Worm (Caenorhabditis elegans) whole organism, L1 larva: ENCODE results near the gene ZC518.8.

ENCODE experiments used
- ceh-82 ChIP-seq, 3 experiments: fragments of 150-350 bp in 1 of 3; sonication (generic microtip) in 2 of 3; optimal IDR thresholded peaks; 2 replicates each; lab custom pipeline; 2014 to 2017; ENCODE audit warnings: missing biosample characterization in 3 of 3, missing genetic modification characterization in 3 of 3
- elt-2 ChIP-seq: sonication (generic microtip); optimal IDR thresholded peaks from 2 replicates; lab custom pipeline; 2016; ENCODE audit warnings: missing genetic modification characterization, mild to moderate bottlenecking, inconsistent platforms, missing compliant biosample characterization, missing genetic modification reagents
- elt-3 ChIP-seq, 6 experiments: fragments of 150-350 bp in 1 of 6; sonication (generic microtip); optimal IDR thresholded peaks; 2 replicates each; lab custom pipeline; 2017 to 2018; ENCODE audit warnings: missing biosample characterization in 6 of 6, missing genetic modification characterization in 6 of 6, inconsistent platforms in 1 of 6
- sup-37 ChIP-seq: fragments of 200-800 bp; sonication (Bioruptor generic); optimal IDR thresholded peaks from 2 replicates; lab custom pipeline; 2018; ENCODE audit warnings: mild to moderate bottlenecking, missing genetic modification characterization, missing compliant biosample characterization

DNA sequence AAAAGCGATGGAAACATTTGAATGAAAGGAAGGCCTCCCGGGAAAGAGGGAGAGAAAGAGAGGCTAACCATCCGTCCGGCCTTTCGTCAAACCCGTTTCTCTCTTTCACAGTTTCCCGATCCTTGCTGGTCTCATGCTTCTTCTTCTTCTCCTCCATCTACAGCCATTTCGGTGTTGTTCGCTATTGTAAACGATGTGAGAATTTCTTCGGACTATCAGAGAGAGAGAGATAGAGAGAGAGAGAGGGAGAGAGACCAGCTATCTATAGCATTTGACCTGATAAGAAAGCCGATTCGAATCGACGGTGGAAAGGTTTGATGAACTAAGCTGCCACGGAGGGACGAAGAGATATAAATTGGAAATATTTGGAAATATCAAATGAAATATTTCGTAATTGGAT lies 41.7 kb upstream of the ZC518.8 start:
- TF ChIP-seq sup-37 (GFP tag; lab: Kevin White, UChicago) (no peak), elt-2 (tag; lab: Kevin White, UChicago) (no peak), ceh-82 (tag; optimal IDR thresholded peaks at IDR 0.05; lab: Kevin White, UChicago) (no peak), elt-3 (tag; optimal IDR thresholded peaks at IDR 0.05; lab: Kevin White, UChicago) (peak in 2 of 6 experiments; percentile 36 to 50)
